Worm (Caenorhabditis elegans) whole organism, L1 larva: ENCODE results near the gene srz-101.
"Not testable (repeated sequence)": the region's sequence is repeated elsewhere in the genome, so short reads cannot be mapped to it uniquely, and the experiment has no call there.

Experiments
- F16B12.6 ChIP-seq: fragments of 150-350 bp; optimal IDR thresholded peaks from 2 replicates; lab custom pipeline; 2014; ENCODE audit warnings: missing biosample characterization, missing genetic modification characterization
- snpc-4 ChIP-seq: fragments of 150-350 bp; optimal IDR thresholded peaks from 2 replicates; lab custom pipeline; 2014; ENCODE audit warnings: missing biosample characterization, missing genetic modification characterization

DNA sequence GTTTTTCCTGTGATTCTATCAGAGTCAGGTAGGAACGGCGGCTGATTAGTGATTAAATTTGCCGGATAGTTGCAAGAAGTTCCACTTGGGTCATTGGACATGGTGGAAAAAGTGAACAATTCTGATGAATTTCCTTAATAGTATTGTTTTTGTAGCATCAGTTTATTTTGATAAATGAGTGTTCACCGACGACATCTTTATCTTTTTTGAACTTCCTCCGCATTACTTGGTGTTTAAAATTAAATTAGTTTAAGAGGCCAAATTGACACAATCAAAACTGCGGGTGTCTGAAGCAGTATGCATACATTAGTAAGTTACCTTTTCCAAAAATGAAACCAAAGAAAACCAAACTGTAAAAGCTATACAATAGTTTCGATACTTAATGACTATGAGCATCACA lies 45.4 kb upstream of the srz-101 start, which contains the start of gene W06G6.11:
- not testable (repeated sequence) for TF ChIP-seq F16B12.6, snpc-4 (tag; lab: Kevin White, UChicago)
